Worm (Caenorhabditis elegans): ENCODE data around the gene Y39A3A.3.

The Y39A3A.3 gene

DNA sequence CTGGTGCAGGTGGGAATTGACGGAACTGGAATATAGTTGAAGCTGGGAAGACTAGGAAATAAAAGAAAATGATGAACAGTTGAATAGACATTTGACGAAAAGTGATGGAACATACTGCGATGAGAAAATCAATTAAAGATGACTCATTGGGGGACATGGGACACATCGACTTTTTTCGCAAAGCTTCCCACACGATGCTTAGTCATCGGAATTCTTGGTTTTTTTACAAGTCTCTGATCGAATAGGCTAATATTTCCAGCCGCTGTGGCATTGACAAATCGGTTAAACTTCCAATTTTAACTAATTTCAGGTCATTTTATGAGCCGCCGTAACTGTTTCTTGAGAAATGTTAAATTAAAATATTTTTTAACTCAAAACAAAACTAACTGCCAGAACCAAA, at the start of gene Y39A3A.3:
TSS of gene Y39A3A.3 (minus strand) at position 101 of the 400 bp plus-strand sequence.
- TF ChIP-seq elt-1 (tag; optimal IDR thresholded peaks at IDR 0.05; ENCODE audit: borderline replicate concordance, insufficient read depth) = no peak
- no peak for TF ChIP-seq ham-2 (GFP tag; optimal IDR thresholded peaks at IDR 0.05)
- TF ChIP-seq blmp-1 (tag; optimal IDR thresholded peaks at IDR 0.05) = no peak
- no peak for TF ChIP-seq zip-8 (tag; optimal IDR thresholded peaks at IDR 0.05)
- no peak for TF ChIP-seq bed-3 (GFP tag; optimal IDR thresholded peaks at IDR 0.05)
- TF ChIP-seq lin-32 (GFP tag; optimal IDR thresholded peaks at IDR 0.05) = no peak
- no peak for TF ChIP-seq ceh-39 (tag; optimal IDR thresholded peaks at IDR 0.05)
- no peak for TF ChIP-seq nhr-12 (tag; optimal IDR thresholded peaks at IDR 0.05)
- no peak for TF ChIP-seq ztf-11 (tag; optimal IDR thresholded peaks at IDR 0.05)

DNA sequence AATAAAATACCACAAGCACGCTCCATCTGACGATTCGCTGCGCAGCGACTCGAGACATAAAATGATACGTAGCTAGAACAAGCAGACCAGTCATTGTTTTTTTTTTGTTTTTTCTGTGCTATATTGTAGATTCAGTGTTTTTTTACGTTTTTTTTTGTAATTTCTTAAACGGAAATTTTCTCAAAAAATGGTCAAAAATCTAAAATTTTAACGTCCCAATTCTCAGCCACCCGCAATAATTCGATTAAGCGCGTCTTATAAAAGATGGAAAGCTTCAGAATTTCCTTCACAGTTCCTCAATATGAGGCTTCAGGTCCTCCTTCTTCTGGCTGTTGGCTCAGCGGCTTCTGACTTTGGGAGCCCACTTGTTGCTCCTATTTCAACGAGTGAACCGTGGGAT, 49.4 kb upstream of the Y39A3A.3 start, which contains the start of gene Y48G9A.6:
TSS of gene Y48G9A.6 (plus strand) at position 301 of the 400 bp plus-strand sequence.
- no peak for TF ChIP-seq blmp-1 (tag; optimal IDR thresholded peaks at IDR 0.05)
- no peak for TF ChIP-seq unc-39 (tag; optimal IDR thresholded peaks at IDR 0.05)
- no peak for TF ChIP-seq ham-2 (GFP tag; optimal IDR thresholded peaks at IDR 0.05)
- TF ChIP-seq ceh-43 (GFP tag; optimal IDR thresholded peaks at IDR 0.05) = no peak
- no peak for TF ChIP-seq bed-3 (GFP tag; optimal IDR thresholded peaks at IDR 0.05)
- no peak for TF ChIP-seq flh-1 (GFP tag; optimal IDR thresholded peaks at IDR 0.05)
- TF ChIP-seq ztf-11 (tag; optimal IDR thresholded peaks at IDR 0.05) = no peak
- TF ChIP-seq tbx-8 (GFP tag; optimal IDR thresholded peaks at IDR 0.05) = no peak
- no peak for TF ChIP-seq zip-8 (tag; optimal IDR thresholded peaks at IDR 0.05)
- no peak for TF ChIP-seq ceh-39 (tag; optimal IDR thresholded peaks at IDR 0.05)
- no peak for TF ChIP-seq nhr-28 (tag; optimal IDR thresholded peaks at IDR 0.05)
- TF ChIP-seq mab-5 (tag; optimal IDR thresholded peaks at IDR 0.05) = no peak
- TF ChIP-seq nhr-237 (tag; optimal IDR thresholded peaks at IDR 0.05) = no peak
- TF ChIP-seq unc-62 (GFP tag; optimal IDR thresholded peaks at IDR 0.05) = no peak
- TF ChIP-seq elt-1 (tag; optimal IDR thresholded peaks at IDR 0.05; ENCODE audit: borderline replicate concordance, insufficient read depth) = no peak
- TF ChIP-seq ceh-83 (GFP tag; optimal IDR thresholded peaks at IDR 0.05) = no peak
- no peak for TF ChIP-seq hlh-1 (tag; optimal IDR thresholded peaks at IDR 0.05)
- no peak for TF ChIP-seq lsy-2 (tag; optimal IDR thresholded peaks at IDR 0.05)
- no peak for TF ChIP-seq lin-13 (tag; optimal IDR thresholded peaks at IDR 0.05)

DNA sequence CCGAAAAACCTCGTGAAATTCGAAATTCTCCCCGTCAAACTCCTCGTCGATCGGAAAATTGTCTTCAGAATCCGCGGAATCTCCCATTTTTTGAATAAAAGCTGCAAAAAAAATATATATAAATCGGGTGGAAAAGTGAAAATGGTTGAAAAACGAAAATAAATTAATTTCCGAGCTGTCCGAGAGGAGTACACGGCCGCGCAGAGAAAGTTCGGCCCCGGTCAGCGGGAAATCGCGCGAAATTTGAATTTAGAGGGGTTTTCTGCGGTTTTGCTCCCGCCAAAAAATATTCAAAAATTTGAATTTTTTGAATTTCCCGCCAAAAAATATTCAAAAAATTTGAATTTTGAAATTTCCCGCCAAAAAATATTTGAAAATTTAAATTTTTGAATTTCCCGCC, 48.6 kb upstream of the Y39A3A.3 start, which contains the start of gene Y48G9A.11:
TSS of gene Y48G9A.11 (minus strand) at position 101 of the 400 bp plus-strand sequence.
- no peak for TF ChIP-seq nhr-12 (tag; optimal IDR thresholded peaks at IDR 0.05)
- TF ChIP-seq nhr-28 (tag; optimal IDR thresholded peaks at IDR 0.05) = no peak
- TF ChIP-seq blmp-1 (tag; optimal IDR thresholded peaks at IDR 0.05) = no peak
- no peak for TF ChIP-seq ham-2 (GFP tag; optimal IDR thresholded peaks at IDR 0.05)
- no peak for TF ChIP-seq mep-1 (tag; optimal IDR thresholded peaks at IDR 0.05)
- TF ChIP-seq ces-1 (GFP tag; optimal IDR thresholded peaks at IDR 0.05) = no peak
- TF ChIP-seq M03D4.4 (tag; optimal IDR thresholded peaks at IDR 0.05) = no peak
- TF ChIP-seq sptf-1 (tag; optimal IDR thresholded peaks at IDR 0.05) = no peak
- TF ChIP-seq unc-120 (tag; optimal IDR thresholded peaks at IDR 0.05; ENCODE audit: poor library complexity, severe bottlenecking) = no peak
- TF ChIP-seq sem-2 (GFP tag; optimal IDR thresholded peaks at IDR 0.05) = no peak
- TF ChIP-seq nhr-237 (tag; optimal IDR thresholded peaks at IDR 0.05) = no peak
- TF ChIP-seq nhr-2 (tag; optimal IDR thresholded peaks at IDR 0.05) = no peak
- no peak for TF ChIP-seq elt-1 (tag; optimal IDR thresholded peaks at IDR 0.05; ENCODE audit: borderline replicate concordance, insufficient read depth)
- TF ChIP-seq mab-5 (tag; optimal IDR thresholded peaks at IDR 0.05) = no peak
- TF ChIP-seq ceh-83 (GFP tag; optimal IDR thresholded peaks at IDR 0.05) = no peak

DNA sequence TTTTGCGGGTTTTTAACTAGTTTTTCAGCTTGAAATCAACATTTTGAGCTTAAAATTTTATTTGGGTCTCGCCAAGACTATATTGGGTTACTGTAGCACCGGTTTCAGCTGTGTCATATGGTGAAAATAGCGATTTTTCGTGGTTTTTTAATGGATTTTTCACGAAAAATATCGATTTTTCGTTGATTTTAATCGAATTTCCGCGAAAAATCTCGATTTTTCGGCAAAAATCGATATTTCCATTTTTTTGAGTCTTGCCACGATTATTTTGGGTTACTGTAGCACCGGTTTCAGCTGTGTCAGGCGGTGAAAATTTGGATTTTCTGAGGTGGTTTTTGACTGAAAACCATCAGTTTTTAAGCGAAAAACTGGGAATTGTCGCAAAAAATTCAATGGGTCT, 47.2 kb upstream of the Y39A3A.3 start:
- no peak for TF ChIP-seq ces-1 (GFP tag; optimal IDR thresholded peaks at IDR 0.05)
- no peak for TF ChIP-seq nhr-2 (tag; optimal IDR thresholded peaks at IDR 0.05)
- no peak for TF ChIP-seq ham-2 (GFP tag; optimal IDR thresholded peaks at IDR 0.05)
- TF ChIP-seq unc-62 (GFP tag; optimal IDR thresholded peaks at IDR 0.05) = no peak
- TF ChIP-seq mls-2 (tag; optimal IDR thresholded peaks at IDR 0.05) = no peak
- no peak for TF ChIP-seq lin-13 (tag; optimal IDR thresholded peaks at IDR 0.05)

DNA sequence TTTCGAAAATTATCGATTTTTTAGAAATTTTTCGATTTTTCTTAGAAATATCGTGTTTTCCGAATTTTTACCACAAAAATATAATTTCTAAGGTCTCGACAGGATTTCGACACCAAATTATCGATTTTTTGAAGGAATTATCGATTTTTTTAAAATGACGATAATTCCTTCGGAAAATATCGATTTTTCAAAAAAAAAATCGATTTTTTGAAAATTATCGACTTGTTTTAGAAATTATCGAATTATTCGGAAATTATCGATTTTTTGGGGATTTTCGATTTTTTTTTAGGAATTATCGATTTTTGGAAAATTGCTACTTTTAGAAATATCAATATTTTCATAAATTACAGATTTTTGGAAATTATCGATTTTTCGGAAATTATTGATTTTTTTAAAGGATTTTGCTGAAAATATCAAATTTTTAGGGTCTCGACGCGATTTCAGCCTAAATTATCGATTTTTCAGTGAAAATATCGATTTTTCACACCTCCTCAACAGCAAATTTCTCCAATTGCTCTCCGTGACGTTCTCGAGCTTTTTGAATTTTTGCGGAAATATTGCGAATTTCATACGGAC, 44.5 kb upstream of the Y39A3A.3 start:
- TF ChIP-seq ces-1 (GFP tag; optimal IDR thresholded peaks at IDR 0.05) (no peak), zip-8 (tag; optimal IDR thresholded peaks at IDR 0.05) (no peak), snpc-4 (tag; optimal IDR thresholded peaks at IDR 0.05) (no peak), nhr-12 (tag; optimal IDR thresholded peaks at IDR 0.05) (no peak), ham-2 (GFP tag; optimal IDR thresholded peaks at IDR 0.05) (no peak), M03D4.4 (tag; optimal IDR thresholded peaks at IDR 0.05) (no peak), ceh-39 (tag; optimal IDR thresholded peaks at IDR 0.05) (peak; percentile 56), mep-1 (tag; optimal IDR thresholded peaks at IDR 0.05) (no peak)

All from whole organism, mixed stage, embryonic.